Worm (Caenorhabditis elegans): ENCODE data around the gene M03E7.3.
"Not testable (repeated sequence)": the region's sequence is repeated elsewhere in the genome, so short reads cannot be mapped to it uniquely, and the experiment has no call there.

Gene M03E7.3

ce11 chrV:5647359-5647758 lies 32.5 kb downstream of the M03E7.3 start, which contains the start of gene C14C11.4:
TSS of gene C14C11.4 (plus strand) at chrV:5647610.
- TF ChIP-seq Y53F4B.3 (GFP tag; IDR thresholded peaks at IDR 0.05) (no peak), efl-1 (GFP tag; optimal IDR thresholded peaks at IDR 0.05) (no peak), nhr-80 (tag; optimal IDR thresholded peaks at IDR 0.05) (peak; percentile 86), T26A5.8 (tag; optimal IDR thresholded peaks at IDR 0.05) (no peak), attf-5 (GFP tag; optimal IDR thresholded peaks at IDR 0.05) (no peak), nfya-1 (tag; optimal IDR thresholded peaks at IDR 0.05; ENCODE audit: borderline replicate concordance, insufficient read depth) (no peak), Y67H2A.10 (GFP tag; conservative IDR thresholded peaks at IDR 0.05) (no peak), ets-4 (GFP tag; optimal IDR thresholded peaks at IDR 0.05) (peak; percentile 39), fkh-3 (tag; optimal IDR thresholded peaks at IDR 0.05) (no peak), Y53G8AR.9 (GFP tag; conservative IDR thresholded peaks at IDR 0.05) (no peak), ztf-26 (tag; optimal IDR thresholded peaks at IDR 0.05) (no peak), hsf-1 (GFP tag; IDR thresholded peaks at IDR 0.05) (no peak)

ce11 chrV:5651905-5652304 lies 37.1 kb downstream of the M03E7.3 start:
- TF ChIP-seq madf-6 (GFP tag; IDR thresholded peaks at IDR 0.05) (no peak), F57C9.4 (tag; optimal IDR thresholded peaks at IDR 0.05) (no peak), F57A8.1 (GFP tag; optimal IDR thresholded peaks at IDR 0.05) (no peak), madf-8 (GFP tag; conservative IDR thresholded peaks at IDR 0.05) (no peak), B0019.2 (GFP tag; conservative IDR thresholded peaks at IDR 0.05) (no peak), cebp-1 (GFP tag; IDR thresholded peaks at IDR 0.05) (no peak), cebp-1 (tag; optimal IDR thresholded peaks at IDR 0.05) (no peak), dpff-1 (tag; optimal IDR thresholded peaks at IDR 0.05) (no peak), ama-1 (optimal IDR thresholded peaks at IDR 0.05) (no peak), ama-1 (GFP tag; optimal IDR thresholded peaks at IDR 0.05) (no peak), mes-4 (tag; optimal IDR thresholded peaks at IDR 0.05) (no peak), let-607 (tag; optimal IDR thresholded peaks at IDR 0.05) (no peak), lsy-27 (tag; optimal IDR thresholded peaks at IDR 0.05; ENCODE audit: borderline replicate concordance, insufficient read depth) (no peak)

ce11 chrV:5653990-5654499 lies 39.2 kb downstream of the M03E7.3 start, which contains the start of gene hex-2:
TSS of gene hex-2 (plus strand) at chrV:5654449.
- TF ChIP-seq F33H1.4 (GFP tag; IDR thresholded peaks at IDR 0.05): no peak
- TF ChIP-seq sea-2 (GFP tag; IDR thresholded peaks at IDR 0.05): no peak
- peak; percentile 29 for TF ChIP-seq nhr-80 (tag; optimal IDR thresholded peaks at IDR 0.05)
- TF ChIP-seq egrh-3 (GFP tag; IDR thresholded peaks at IDR 0.05): no peak
- TF ChIP-seq chd-7 (tag; optimal IDR thresholded peaks at IDR 0.05): no peak

- TF ChIP-seq D2030.7 (GFP tag; IDR thresholded peaks at IDR 0.05) (peak; percentile 33; the same call in 1 of the 2 replicates), lsl-1 (GFP tag; optimal IDR thresholded peaks at IDR 0.05) (peak; percentile 66), F33H1.4 (GFP tag; IDR thresholded peaks at IDR 0.05) (peak; percentile 39), repo-1 (tag; optimal IDR thresholded peaks at IDR 0.05) (no peak)
Measured at ce11 chrV:5660604-5661209, 45.9 kb downstream of the M03E7.3 start, which contains the start of the genes mut-14 and C14C11.2. TSS of gene mut-14 (minus strand) at chrV:5660704. TSS of gene C14C11.2 (plus strand) at chrV:5661159.

- TF ChIP-seq lin-54 (GFP tag; optimal IDR thresholded peaks at IDR 0.05); D2030.7 (GFP tag; IDR thresholded peaks at IDR 0.05); hrde-1 (tag; optimal IDR thresholded peaks at IDR 0.05; ENCODE audit: borderline replicate concordance): not testable (repeated sequence)
Measured at ce11 chrV:5663317-5663716, 48.5 kb downstream of the M03E7.3 start, which contains the start of gene C14C11.1. TSS of gene C14C11.1 (plus strand) at chrV:5663617.

Measured in whole organism, young adult.